Worm (Caenorhabditis elegans): ENCODE data around the gene unc-116.

unc-116 gene

ce11 chrIII:8354644-8355461 lies at the start of gene unc-116:
Gene unc-116, minus strand, starts transcription at chrIII:8355174.
- no peak for TF ChIP-seq F39B2.1 (GFP tag; IDR thresholded peaks at IDR 0.05)
- peak; percentile 7 for TF ChIP-seq ets-4 (GFP tag; optimal IDR thresholded peaks at IDR 0.05)
- no peak for TF ChIP-seq tlf-1 (GFP tag; optimal IDR thresholded peaks at IDR 0.05)
- no peak for TF ChIP-seq nhr-80 (tag; optimal IDR thresholded peaks at IDR 0.05)
- TF ChIP-seq B0035.1 (tag; optimal IDR thresholded peaks at IDR 0.05): no peak
- TF ChIP-seq snpc-4 (GFP tag; optimal IDR thresholded peaks at IDR 0.05): no peak
- TF ChIP-seq snpc-4 (tag; optimal IDR thresholded peaks at IDR 0.05): no peak
- TF ChIP-seq K11D2.4 (GFP tag; IDR thresholded peaks at IDR 0.05): no peak
- no peak for TF ChIP-seq die-1 (tag; optimal IDR thresholded peaks at IDR 0.05)
- 0 out of 2 replicates have a peak, but pooled peaks have one; percentile 10 for TF ChIP-seq attf-3 (GFP tag; conservative IDR thresholded peaks at IDR 0.05)
- TF ChIP-seq F57C9.4 (tag; optimal IDR thresholded peaks at IDR 0.05): no peak
- TF ChIP-seq Y95B8A.8 (GFP tag; IDR thresholded peaks at IDR 0.05): no peak
- TF ChIP-seq hmg-1.2 (GFP tag; IDR thresholded peaks at IDR 0.05): peak; percentile 34; the same call in 1 of the 2 replicates
- no peak for TF ChIP-seq unc-130 (GFP tag; optimal IDR thresholded peaks at IDR 0.05)
- no peak for TF ChIP-seq egl-44 (GFP tag; IDR thresholded peaks at IDR 0.05)
- TF ChIP-seq attf-5 (GFP tag; optimal IDR thresholded peaks at IDR 0.05): peak; percentile 80
- peak; percentile 56 for TF ChIP-seq K12H6.12 (tag; optimal IDR thresholded peaks at IDR 0.05)
- TF ChIP-seq T26A5.8 (tag; optimal IDR thresholded peaks at IDR 0.05): no peak
- TF ChIP-seq lin-40 (tag; optimal IDR thresholded peaks at IDR 0.05): no peak
- 0 out of 2 replicates have a peak, but pooled peaks have one; percentile 24 for TF ChIP-seq let-526 (GFP tag; IDR thresholded peaks at IDR 0.05)
- no peak for TF ChIP-seq ztf-3 (GFP tag; optimal IDR thresholded peaks at IDR 0.05)
- TF ChIP-seq ztf-18 (tag; optimal IDR thresholded peaks at IDR 0.05): no peak
- peak; percentile 8 for TF ChIP-seq ceh-79 (tag; optimal IDR thresholded peaks at IDR 0.05)
- TF ChIP-seq C06A6.2 (GFP tag; conservative IDR thresholded peaks at IDR 0.05): no peak
- TF ChIP-seq F33H1.4 (GFP tag; IDR thresholded peaks at IDR 0.05): peak; percentile 5; the same call in 1 of the 2 replicates
- no peak for TF ChIP-seq ZK185.1 (tag; optimal IDR thresholded peaks at IDR 0.05; ENCODE audit: poor library complexity, severe bottlenecking)
- TF ChIP-seq unc-62 (GFP tag; optimal IDR thresholded peaks at IDR 0.05): no peak
- TF ChIP-seq lin-35 (GFP tag; optimal IDR thresholded peaks at IDR 0.05): peak in 1 of 3 experiments; percentile 41
- TF ChIP-seq F55B11.4 (tag; optimal IDR thresholded peaks at IDR 0.05; ENCODE audit: borderline replicate concordance, insufficient read depth): no peak
- no peak for TF ChIP-seq hlh-12 (tag; optimal IDR thresholded peaks at IDR 0.05)
- TF ChIP-seq ceh-40 (GFP tag; IDR thresholded peaks at IDR 0.05): no peak
- no peak for TF ChIP-seq dpl-1 (GFP tag; optimal IDR thresholded peaks at IDR 0.05)
- TF ChIP-seq dox-1 (GFP tag; IDR thresholded peaks at IDR 0.05): 0 out of 2 replicates have a peak, but pooled peaks have one; percentile 7
- TF ChIP-seq cebp-1 (GFP tag; IDR thresholded peaks at IDR 0.05): peak; percentile 99
- peak; percentile 100 for TF ChIP-seq cebp-1 (tag; optimal IDR thresholded peaks at IDR 0.05)
- TF ChIP-seq ekl-4 (GFP tag; IDR thresholded peaks at IDR 0.05): no peak
- TF ChIP-seq ztf-28 (GFP tag; IDR thresholded peaks at IDR 0.05): no peak
- TF ChIP-seq fkh-3 (tag; optimal IDR thresholded peaks at IDR 0.05): no peak
- no peak for TF ChIP-seq somi-1 (GFP tag; optimal IDR thresholded peaks at IDR 0.05)
- no peak for TF ChIP-seq Y67H2A.10 (GFP tag; conservative IDR thresholded peaks at IDR 0.05)
- TF ChIP-seq efl-1 (GFP tag; optimal IDR thresholded peaks at IDR 0.05): no peak
- no peak for TF ChIP-seq lag-1 (GFP tag; IDR thresholded peaks at IDR 0.05)
- no peak for TF ChIP-seq lin-54 (GFP tag; optimal IDR thresholded peaks at IDR 0.05)
- TF ChIP-seq rcor-1 (GFP tag; IDR thresholded peaks at IDR 0.05): no peak
- no peak for TF ChIP-seq F10E7.11 (tag; optimal IDR thresholded peaks at IDR 0.05)
- no peak for TF ChIP-seq hrde-1 (tag; optimal IDR thresholded peaks at IDR 0.05; ENCODE audit: borderline replicate concordance)
- no peak; the same call in none of the 2 replicates for TF ChIP-seq zfh-2 (GFP tag; conservative IDR thresholded peaks at IDR 0.05)
- no peak for TF ChIP-seq nhr-120 (GFP tag; IDR thresholded peaks at IDR 0.05)
